Worm (Caenorhabditis elegans): ENCODE measurements around the gene C27D9.2.

ce11 chrII:4710813-4711212 lies 45.8 kb downstream of the C27D9.2 start:
- TF ChIP-seq ceh-82 (tag; optimal IDR thresholded peaks at IDR 0.05) (no peak), skn-1 (tag; optimal IDR thresholded peaks at IDR 0.05) (no peak), ama-1 (optimal IDR thresholded peaks at IDR 0.05) (no peak), unc-62 (GFP tag; optimal IDR thresholded peaks at IDR 0.05) (no peak), nhr-237 (tag; optimal IDR thresholded peaks at IDR 0.05) (no peak), nhr-12 (tag; optimal IDR thresholded peaks at IDR 0.05) (no peak), aly-2 (tag; optimal IDR thresholded peaks at IDR 0.05) (no peak), nhr-11 (tag; optimal IDR thresholded peaks at IDR 0.05) (no peak), pqm-1 (tag; optimal IDR thresholded peaks at IDR 0.05) (no peak), elt-2 (tag; optimal IDR thresholded peaks at IDR 0.05) (no peak)
